Worm (Caenorhabditis elegans): ENCODE data around the gene T26A5.6.

The T26A5.6 gene

ce11 chrIII:6411430-6411829 lies 39.1 kb downstream of the T26A5.6 start:
- no peak for TF ChIP-seq elt-4 (tag; optimal IDR thresholded peaks at IDR 0.05)
- no peak for TF ChIP-seq C08G9.2 (tag; optimal IDR thresholded peaks at IDR 0.05)

- no peak for TF ChIP-seq madf-2 (tag; optimal IDR thresholded peaks at IDR 0.05)
- no peak for TF ChIP-seq ahr-1 (tag; optimal IDR thresholded peaks at IDR 0.05)
- TF ChIP-seq ceh-45 (GFP tag; IDR thresholded peaks at IDR 0.05) = no peak
- TF ChIP-seq fkh-6 (tag; optimal IDR thresholded peaks at IDR 0.05) = no peak
- no peak for TF ChIP-seq ztf-16 (tag; optimal IDR thresholded peaks at IDR 0.05)
- TF ChIP-seq syd-9 (tag; optimal IDR thresholded peaks at IDR 0.05) = no peak
Measured at ce11 chrIII:6406829-6407228, 43.7 kb downstream of the T26A5.6 start, which contains the start of gene let-756. Gene let-756 (plus strand): TSS chrIII:6407129.

ce11 chrIII:6405121-6405520 lies 45.4 kb downstream of the T26A5.6 start:
- TF ChIP-seq fkh-6 (tag; optimal IDR thresholded peaks at IDR 0.05) = no peak
- peak; percentile 60 for TF ChIP-seq ceh-34 (tag; optimal IDR thresholded peaks at IDR 0.05)
- no peak for TF ChIP-seq pat-9 (tag; optimal IDR thresholded peaks at IDR 0.05)
- no peak for TF ChIP-seq T23F11.4 (GFP tag; optimal IDR thresholded peaks at IDR 0.05)
- no peak for TF ChIP-seq rnt-1 (tag; optimal IDR thresholded peaks at IDR 0.05)
- TF ChIP-seq sox-2 (GFP tag; IDR thresholded peaks at IDR 0.05) = no peak
- peak; percentile 18 for TF ChIP-seq nfya-1 (tag; optimal IDR thresholded peaks at IDR 0.05)
- no peak for TF ChIP-seq ref-2 (tag; optimal IDR thresholded peaks at IDR 0.05)
- no peak for TF ChIP-seq ceh-9 (tag; optimal IDR thresholded peaks at IDR 0.05)
- TF ChIP-seq che-1 (tag; optimal IDR thresholded peaks at IDR 0.05) = no peak
- TF ChIP-seq ceh-18 (tag; optimal IDR thresholded peaks at IDR 0.05) = peak; percentile 73
- TF ChIP-seq ceh-19 (GFP tag; optimal IDR thresholded peaks at IDR 0.05) = no peak
- no peak for TF ChIP-seq Y22D7AL.16 (tag; optimal IDR thresholded peaks at IDR 0.05)
- peak; percentile 92 for TF ChIP-seq unc-55 (GFP tag; optimal IDR thresholded peaks at IDR 0.05)
- no peak for TF ChIP-seq ceh-31 (tag; optimal IDR thresholded peaks at IDR 0.05)
- no peak for TF ChIP-seq C08G9.2 (tag; optimal IDR thresholded peaks at IDR 0.05)
- no peak for TF ChIP-seq ets-4 (tag; optimal IDR thresholded peaks at IDR 0.05)
- no peak for TF ChIP-seq ceh-24 (tag; optimal IDR thresholded peaks at IDR 0.05)

- TF ChIP-seq mec-3 (tag; optimal IDR thresholded peaks at IDR 0.05; ENCODE audit: borderline replicate concordance) = no peak
- TF ChIP-seq dve-1 (tag; optimal IDR thresholded peaks at IDR 0.05) = no peak
- TF ChIP-seq C08G9.2 (tag; optimal IDR thresholded peaks at IDR 0.05) = no peak
- TF ChIP-seq nhr-11 (tag; optimal IDR thresholded peaks at IDR 0.05) = no peak
- TF ChIP-seq pax-1 (tag; optimal IDR thresholded peaks at IDR 0.05) = no peak
- TF ChIP-seq dmd-4 (tag; optimal IDR thresholded peaks at IDR 0.05; ENCODE audit: borderline replicate concordance) = no peak
- no peak for TF ChIP-seq ref-2 (tag; optimal IDR thresholded peaks at IDR 0.05)
- TF ChIP-seq ceh-2 (tag; optimal IDR thresholded peaks at IDR 0.05) = no peak
- no peak for TF ChIP-seq odd-2 (tag; optimal IDR thresholded peaks at IDR 0.05)
- no peak for TF ChIP-seq sdc-2 (tag; optimal IDR thresholded peaks at IDR 0.05)
- TF ChIP-seq fkh-10 (GFP tag; optimal IDR thresholded peaks at IDR 0.05) = no peak
- no peak for TF ChIP-seq ama-1 (optimal IDR thresholded peaks at IDR 0.05)
- TF ChIP-seq K02D7.2 (tag; optimal IDR thresholded peaks at IDR 0.05) = no peak
Measured at ce11 chrIII:6402810-6403209, 47.7 kb downstream of the T26A5.6 start.

ce11 chrIII:6402346-6402745 lies 48.1 kb downstream of the T26A5.6 start:
- no peak for TF ChIP-seq unc-86 (tag; optimal IDR thresholded peaks at IDR 0.05)
- peak; percentile 57 for TF ChIP-seq rnt-1 (tag; optimal IDR thresholded peaks at IDR 0.05)
- TF ChIP-seq pat-9 (tag; optimal IDR thresholded peaks at IDR 0.05) = no peak
- TF ChIP-seq pros-1 (tag; optimal IDR thresholded peaks at IDR 0.05) = no peak
- TF ChIP-seq unc-55 (GFP tag; optimal IDR thresholded peaks at IDR 0.05) = peak; percentile 89
- peak; percentile 23 for TF ChIP-seq tbx-2 (tag; optimal IDR thresholded peaks at IDR 0.05)
- no peak for TF ChIP-seq ref-2 (tag; optimal IDR thresholded peaks at IDR 0.05)
- peak; percentile 76 for TF ChIP-seq ceh-18 (tag; optimal IDR thresholded peaks at IDR 0.05)
- TF ChIP-seq nfya-1 (tag; optimal IDR thresholded peaks at IDR 0.05) = peak; percentile 15
- no peak for TF ChIP-seq dmd-4 (tag; optimal IDR thresholded peaks at IDR 0.05; ENCODE audit: borderline replicate concordance)
- TF ChIP-seq sox-2 (GFP tag; IDR thresholded peaks at IDR 0.05) = no peak
- TF ChIP-seq sox-4 (tag; optimal IDR thresholded peaks at IDR 0.05) = no peak

Measured in whole organism, late embryonic.